Fruit fly (Drosophila melanogaster) whole organism, embryonic: ENCODE results near the gene CG17855.

ENCODE experiments used
- Atf6 ChIP-seq: fragments of 200-800 bp; sonication (Bioruptor generic); IDR thresholded peaks from 2 replicates; pipeline ENCODE4 v1.3.6; 2022; ENCODE audit warnings: missing biosample characterization, missing genetic modification characterization
- Awh ChIP-seq: fragments of 200-800 bp; sonication (Bioruptor generic); IDR thresholded peaks from 2 replicates; pipeline ENCODE4, ENCODE4 v1.3.6; 2022; ENCODE audit warnings: missing biosample characterization, missing genetic modification characterization
- CG11456 ChIP-seq: fragments of 200-800 bp; sonication (Bioruptor generic); IDR thresholded peaks from 3 replicates; pipeline ENCODE4 v1.3.6; 2022; ENCODE audit warnings: missing biosample characterization, missing genetic modification characterization
- CG11695 ChIP-seq: fragments of 200-800 bp; sonication (Bioruptor generic); IDR thresholded peaks from 3 replicates; pipeline ENCODE4 v1.3.6; 2022; ENCODE audit warnings: missing biosample characterization, missing genetic modification characterization
- CG14965 ChIP-seq: fragments of 200-800 bp; sonication (Bioruptor generic); optimal IDR thresholded peaks from 2 replicates; lab custom pipeline; 2016; ENCODE audit warnings: missing biosample characterization, missing genetic modification characterization, borderline replicate concordance
- CG17385 ChIP-seq: fragments of 200-800 bp; sonication (Bioruptor generic); optimal IDR thresholded peaks from 3 replicates; lab custom pipeline; 2018; ENCODE audit warnings: missing biosample characterization, mild to moderate bottlenecking, missing genetic modification characterization
- CG17802 ChIP-seq: fragments of 200-800 bp; sonication (Bioruptor generic); optimal IDR thresholded peaks from 2 replicates; lab custom pipeline; 2018; ENCODE audit warnings: missing biosample characterization, mild to moderate bottlenecking, missing genetic modification characterization, moderate library complexity
- CG17912 ChIP-seq: fragments of 200-800 bp; sonication (Bioruptor generic); optimal IDR thresholded peaks from 2 replicates; lab custom pipeline; 2018; ENCODE audit warnings: missing biosample characterization, mild to moderate bottlenecking, missing genetic modification characterization
- CG2712 ChIP-seq: fragments of 200-800 bp; optimal IDR thresholded peaks from 3 replicates; lab custom pipeline; 2019; ENCODE audit warnings: missing biosample characterization, mild to moderate bottlenecking, missing genetic modification characterization, moderate library complexity
- CG2889 ChIP-seq: fragments of 200-800 bp; sonication (Bioruptor generic); IDR thresholded peaks from 3 replicates; pipeline ENCODE4 v1.3.6; 2022; ENCODE audit warnings: missing biosample characterization, missing genetic modification characterization
- CG32772 ChIP-seq: fragments of 200-800 bp; sonication (Bioruptor generic); IDR thresholded peaks from 2 replicates; pipeline ENCODE4 v1.3.6; 2022; ENCODE audit warnings: missing biosample characterization, missing genetic modification characterization
- CG3281 ChIP-seq: fragments of 200-800 bp; sonication (Bioruptor generic); optimal IDR thresholded peaks from 3 replicates; lab custom pipeline; 2017; ENCODE audit warnings: missing biosample characterization, mild to moderate bottlenecking, missing genetic modification characterization
- CG34224 ChIP-seq: fragments of 200-800 bp; sonication (Bioruptor generic); IDR thresholded peaks from 3 replicates; pipeline ENCODE4 v1.3.6; 2022; ENCODE audit warnings: missing biosample characterization, missing genetic modification characterization; ENCODE audit not compliant: partially characterized antibody
- CG4328 ChIP-seq: fragments of 200-800 bp; sonication (Bioruptor generic); optimal IDR thresholded peaks from 3 replicates; lab custom pipeline; 2017; ENCODE audit warnings: missing biosample characterization, missing genetic modification reagents, missing genetic modification characterization
- CG4617 ChIP-seq: fragments of 200-800 bp; sonication (Bioruptor generic); optimal IDR thresholded peaks from 3 replicates; lab custom pipeline; 2016; ENCODE audit warnings: missing biosample characterization, missing genetic modification characterization, borderline replicate concordance
- CG6813 ChIP-seq: fragments of 200-800 bp; sonication (Bioruptor generic); optimal IDR thresholded peaks from 2 replicates; lab custom pipeline; 2017; ENCODE audit warnings: missing biosample characterization, missing genetic modification characterization, mild to moderate bottlenecking, moderate library complexity, missing genetic modification reagents
- CG7372 ChIP-seq: fragments of 200-800 bp; sonication (Bioruptor generic); IDR thresholded peaks from 2 replicates; pipeline ENCODE4 v1.3.6; 2022; ENCODE audit warnings: missing biosample characterization, missing genetic modification characterization
- CoRest ChIP-seq: fragments of 200-800 bp; sonication (Bioruptor generic); optimal IDR thresholded peaks from 3 replicates; lab custom pipeline; 2018; ENCODE audit warnings: missing biosample characterization, mild to moderate bottlenecking, missing genetic modification characterization, moderate library complexity
- Deaf1 ChIP-seq: fragments of 200-800 bp; optimal IDR thresholded peaks from 3 replicates; lab custom pipeline; 2019; ENCODE audit warnings: missing biosample characterization, mild to moderate bottlenecking, missing genetic modification characterization, moderate library complexity
- Dek ChIP-seq: fragments of 200-800 bp; sonication (Bioruptor generic); optimal IDR thresholded peaks from 3 replicates; lab custom pipeline; 2019; ENCODE audit warnings: missing biosample characterization, mild to moderate bottlenecking, missing genetic modification characterization, moderate library complexity
- Fer3 ChIP-seq: fragments of 200-800 bp; sonication (Bioruptor generic); optimal IDR thresholded peaks from 2 replicates; lab custom pipeline; 2018; ENCODE audit warnings: missing biosample characterization, mild to moderate bottlenecking, missing genetic modification characterization, moderate library complexity
- H15 ChIP-seq: fragments of 200-800 bp; sonication (Bioruptor generic); IDR thresholded peaks from 3 replicates; pipeline ENCODE4 v1.3.6; 2022; ENCODE audit warnings: missing biosample characterization, missing genetic modification characterization
- H2.0 ChIP-seq: fragments of 200-800 bp; sonication (Bioruptor generic); IDR thresholded peaks from 2 replicates; pipeline ENCODE4 v1.3.6; 2022; ENCODE audit warnings: missing biosample characterization, missing genetic modification characterization
- Lpt ChIP-seq: fragments of >200 bp; optimal IDR thresholded peaks from 2 replicates; lab custom pipeline; 2018; ENCODE audit warnings: missing biosample characterization, missing genetic modification characterization
- Meics ChIP-seq: fragments of 200-800 bp; sonication (Bioruptor generic); optimal IDR thresholded peaks from 2 replicates; lab custom pipeline; 2017; ENCODE audit warnings: missing biosample characterization, mild to moderate bottlenecking, missing genetic modification characterization
- Mes4 ChIP-seq: fragments of 200-800 bp; sonication (Bioruptor generic); optimal IDR thresholded peaks from 2 replicates; lab custom pipeline; 2016; ENCODE audit warnings: missing biosample characterization, missing genetic modification characterization
- Optix ChIP-seq: fragments of 200-800 bp; sonication (Bioruptor generic); IDR thresholded peaks from 3 replicates; pipeline ENCODE4 v1.3.6; 2022; ENCODE audit warnings: missing biosample characterization, missing genetic modification characterization
- ab ChIP-seq: fragments of 200-800 bp; sonication (Bioruptor generic); optimal IDR thresholded peaks from 2 replicates; lab custom pipeline; 2016; ENCODE audit warnings: missing biosample characterization, missing genetic modification characterization
- ash1 ChIP-seq: fragments of 200-800 bp; sonication (Bioruptor generic); optimal IDR thresholded peaks from 2 replicates; lab custom pipeline; 2018; ENCODE audit warnings: missing biosample characterization, mild to moderate bottlenecking, missing genetic modification characterization
- chif ChIP-seq, 2 experiments: fragments of 200-800 bp; sonication (Bioruptor generic); optimal IDR thresholded peaks; 3 replicates each; lab custom pipeline; 2016; ENCODE audit warnings: missing biosample characterization in 2 of 2, missing genetic modification characterization in 2 of 2
- ci ChIP-seq: fragments of 200-800 bp; sonication (Bioruptor generic); IDR thresholded peaks from 3 replicates; pipeline ENCODE4 v1.3.6; 2022; ENCODE audit warnings: missing biosample characterization, missing genetic modification characterization
- cwo ChIP-seq: fragments of 200-800 bp; sonication (Bioruptor generic); optimal IDR thresholded peaks from 3 replicates; lab custom pipeline; 2017; ENCODE audit warnings: missing biosample characterization, missing genetic modification characterization, mild to moderate bottlenecking, moderate library complexity, missing genetic modification reagents
- ems ChIP-seq: fragments of 200-800 bp; sonication (Bioruptor generic); optimal IDR thresholded peaks from 3 replicates; lab custom pipeline; 2016; ENCODE audit warnings: missing biosample characterization, missing genetic modification characterization
- gcm2 ChIP-seq: fragments of 200-800 bp; sonication (Bioruptor generic); optimal IDR thresholded peaks from 2 replicates; lab custom pipeline; 2016; ENCODE audit warnings: missing biosample characterization, missing genetic modification characterization
- grn ChIP-seq: fragments of 200-800 bp; sonication (Bioruptor generic); optimal IDR thresholded peaks from 3 replicates; lab custom pipeline; 2017; ENCODE audit warnings: missing biosample characterization, missing genetic modification characterization
- gro ChIP-seq: fragments of 200-800 bp; sonication (Bioruptor generic); optimal IDR thresholded peaks from 2 replicates; lab custom pipeline; 2016; ENCODE audit warnings: missing biosample characterization, missing genetic modification characterization
- jumu ChIP-seq: fragments of 200-800 bp; sonication (Bioruptor generic); optimal IDR thresholded peaks from 3 replicates; lab custom pipeline; 2016; ENCODE audit warnings: missing biosample characterization, missing genetic modification characterization
- klu ChIP-seq: fragments of 200-800 bp; sonication (Bioruptor generic); IDR thresholded peaks from 2 replicates; pipeline ENCODE4 v1.3.6; 2022; ENCODE audit warnings: missing biosample characterization, missing genetic modification characterization
- lab ChIP-seq: fragments of 200-800 bp; sonication (Bioruptor generic); optimal IDR thresholded peaks from 3 replicates; lab custom pipeline; 2017; ENCODE audit warnings: missing biosample characterization, missing genetic modification characterization, mild to moderate bottlenecking, moderate library complexity, missing genetic modification reagents
- oc ChIP-seq: fragments of 200-800 bp; sonication (Bioruptor generic); optimal IDR thresholded peaks from 2 replicates; lab custom pipeline; 2018; ENCODE audit warnings: missing biosample characterization, mild to moderate bottlenecking, missing genetic modification characterization, moderate library complexity
- otp ChIP-seq: fragments of 200-800 bp; sonication (Bioruptor generic); IDR thresholded peaks from 3 replicates; pipeline ENCODE4, ENCODE4 v1.3.6; 2022; ENCODE audit warnings: missing biosample characterization, missing genetic modification characterization
- p53 ChIP-seq: fragments of 200-800 bp; sonication (Bioruptor generic); optimal IDR thresholded peaks from 2 replicates; lab custom pipeline; 2016; ENCODE audit warnings: missing biosample characterization, missing genetic modification characterization
- pan ChIP-seq, 4 experiments: fragments of >200 bp in 3 of 4; fragments of 200-800 bp in 1 of 4; sonication (Bioruptor generic) in 1 of 4; optimal IDR thresholded peaks in 3 of 4; IDR thresholded peaks in 1 of 4; 2 replicates each; pipeline versions ENCODE4 v1.3.6 to Lab custom; 2017 to 2022; ENCODE audit warnings: missing biosample characterization in 2 of 4, missing genetic modification characterization in 2 of 4, mixed read lengths in 1 of 4
- phol ChIP-seq: fragments of 200-800 bp; sonication (Bioruptor generic); optimal IDR thresholded peaks from 3 replicates; lab custom pipeline; 2018; ENCODE audit warnings: missing biosample characterization, mild to moderate bottlenecking, missing genetic modification characterization, moderate library complexity
- pros ChIP-seq: fragments of 200-800 bp; sonication (Bioruptor generic); optimal IDR thresholded peaks from 3 replicates; lab custom pipeline; 2019; ENCODE audit warnings: missing biosample characterization, mild to moderate bottlenecking, missing genetic modification characterization, moderate library complexity
- psq ChIP-seq: fragments of 200-800 bp; sonication (Bioruptor generic); optimal IDR thresholded peaks from 2 replicates; lab custom pipeline; 2017; ENCODE audit warnings: missing biosample characterization, missing genetic modification characterization
- so ChIP-seq: fragments of 200-800 bp; sonication (Bioruptor generic); IDR thresholded peaks from 3 replicates; pipeline ENCODE4 v1.3.6; 2022; ENCODE audit warnings: missing biosample characterization, missing genetic modification characterization
- trem ChIP-seq: fragments of 200-800 bp; optimal IDR thresholded peaks from 3 replicates; lab custom pipeline; 2019; ENCODE audit warnings: missing biosample characterization, mild to moderate bottlenecking, missing genetic modification characterization, moderate library complexity
- tx ChIP-seq: fragments of 200-800 bp; sonication (Bioruptor generic); optimal IDR thresholded peaks from 2 replicates; lab custom pipeline; 2016; ENCODE audit warnings: missing biosample characterization, missing genetic modification characterization
- z ChIP-seq: fragments of 200-800 bp; sonication (Bioruptor generic); IDR thresholded peaks from 3 replicates; pipeline ENCODE4 v1.3.6; 2022; ENCODE audit warnings: missing biosample characterization, missing genetic modification characterization

CG17855 gene

DNA sequence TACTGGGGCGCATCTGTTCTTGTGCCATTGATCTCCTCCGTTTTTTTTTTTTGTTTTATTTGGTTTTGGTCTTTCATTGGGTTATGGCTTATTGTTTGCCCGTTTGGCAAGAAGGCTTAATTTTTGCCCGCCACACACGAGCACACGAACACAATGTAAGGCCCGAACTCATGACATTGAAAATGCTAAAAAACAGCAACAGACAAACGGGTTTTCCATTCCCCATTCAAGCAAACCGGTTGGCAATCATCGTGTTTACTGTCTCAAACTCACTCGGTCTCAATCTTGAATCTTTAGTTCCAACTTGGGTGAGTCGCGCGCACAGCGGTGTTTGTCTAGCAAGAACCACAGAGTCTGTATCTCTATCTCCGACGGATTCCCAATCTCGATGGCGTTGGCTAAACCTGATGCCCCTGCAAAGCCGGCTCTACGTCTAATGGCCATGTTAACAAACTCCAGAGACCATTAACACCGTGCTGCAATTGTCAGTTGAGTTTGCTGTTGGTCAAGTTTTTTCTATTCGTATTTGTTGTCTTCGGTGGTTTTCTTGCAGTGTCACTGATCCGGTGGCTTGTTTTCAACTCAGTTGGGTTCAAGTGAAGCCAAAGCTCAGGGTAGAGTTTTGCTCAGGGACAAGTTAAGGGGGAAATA lies 31.7 kb upstream of the CG17855 start (continued):
- TF ChIP-seq klu (GFP tag; lab: Robert Waterston, UW): no peak
- no peak for TF ChIP-seq Lpt (GFP tag; lab: Kevin White, UChicago)
- no peak for TF ChIP-seq CG4328 (GFP tag; lab: Kevin White, UChicago)
- TF ChIP-seq CG17802 (tag; lab: Kevin White, UChicago): no peak
- no peak for TF ChIP-seq CoRest (tag; lab: Kevin White, UChicago)
- no peak for TF ChIP-seq Dek (tag; lab: Kevin White, UChicago)
- TF ChIP-seq CG11695: no peak
- TF ChIP-seq CG6813: peak; percentile 7
- no peak for TF ChIP-seq ash1 (GFP tag; lab: Kevin White, UChicago)
- TF ChIP-seq jumu (GFP tag; lab: Kevin White, UChicago): no peak
- TF ChIP-seq tx (GFP tag; lab: Kevin White, UChicago): no peak
- peak; percentile 25 for TF ChIP-seq oc (tag; lab: Kevin White, UChicago)
- no peak for TF ChIP-seq ems (GFP tag; lab: Kevin White, UChicago)
- TF ChIP-seq H2.0 (GFP tag; lab: Robert Waterston, UW): no peak
- TF ChIP-seq gcm2 (GFP tag; lab: Kevin White, UChicago): no peak
- no peak for TF ChIP-seq CG2889 (GFP tag; lab: Robert Waterston, UW)
- peak; percentile 26 for TF ChIP-seq cwo
- peak; percentile 16 for TF ChIP-seq CG17385
- TF ChIP-seq lab (GFP tag; lab: Kevin White, UChicago): peak; percentile 40
- peak; percentile 15 for TF ChIP-seq gro (GFP tag; lab: Kevin White, UChicago)
- no peak for TF ChIP-seq CG11456 (GFP tag; lab: Robert Waterston, UW)
- TF ChIP-seq chif (GFP tag; optimal IDR thresholded peaks at IDR 0.05; lab: Kevin White, UChicago): no peak
- TF ChIP-seq phol (tag; lab: Kevin White, UChicago): no peak
- no peak for TF ChIP-seq ab
- peak; percentile 63 for TF ChIP-seq pros (GFP tag; lab: Kevin White, UChicago)
- TF ChIP-seq Optix (GFP tag; lab: Robert Waterston, UW): no peak
- no peak for TF ChIP-seq psq
- no peak for TF ChIP-seq CG34224
- TF ChIP-seq pan (optimal IDR thresholded peaks at IDR 0.05; lab: Kevin White, UChicago): no peak
- TF ChIP-seq pan (GFP tag; optimal IDR thresholded peaks at IDR 0.05 in 1 of 2, IDR thresholded peaks at IDR 0.05 in 1 of 2): no peak
- TF ChIP-seq H15 (GFP tag; lab: Robert Waterston, UW): no peak
- TF ChIP-seq CG17912 (GFP tag; lab: Kevin White, UChicago): no peak
- no peak for TF ChIP-seq p53 (GFP tag; lab: Kevin White, UChicago)
- no peak for TF ChIP-seq so (GFP tag; lab: Robert Waterston, UW)
- no peak for TF ChIP-seq Fer3 (tag; lab: Kevin White, UChicago)
- peak; percentile 19 for TF ChIP-seq Meics (GFP tag; lab: Kevin White, UChicago)
- TF ChIP-seq grn: peak; percentile 79
- 0 out of 3 replicates have a peak, but pooled peaks have one; percentile 24 for TF ChIP-seq ci (GFP tag; lab: Robert Waterston, UW)
- no peak for TF ChIP-seq Awh (GFP tag; lab: Robert Waterston, UW)
- TF ChIP-seq Atf6 (GFP tag; lab: Robert Waterston, UW): no peak
- 0 out of 3 replicates have a peak, but pooled peaks have one; percentile 8 for TF ChIP-seq z (GFP tag; lab: Robert Waterston, UW)
- TF ChIP-seq otp (GFP tag; lab: Robert Waterston, UW): peak; percentile 40; the same call in 1 of the 3 replicates
- no peak for TF ChIP-seq trem (tag; lab: Kevin White, UChicago)
- no peak for TF ChIP-seq CG4617 (GFP tag; lab: Kevin White, UChicago)
- TF ChIP-seq Mes4: no peak
- no peak for TF ChIP-seq CG7372 (GFP tag; lab: Robert Waterston, UW)
- TF ChIP-seq CG32772 (GFP tag; lab: Robert Waterston, UW): no peak
- TF ChIP-seq CG14965 (GFP tag; lab: Kevin White, UChicago): no peak
- peak; percentile 33 for TF ChIP-seq CG3281 (GFP tag; lab: Kevin White, UChicago)
- no peak for TF ChIP-seq CG2712
- TF ChIP-seq Deaf1 (tag; lab: Kevin White, UChicago): peak; percentile 22
